Fruit fly (Drosophila melanogaster): ENCODE data around the gene Mulk.
A peak's percentile ranks its signal among the peaks of the same experiment; 100 is the strongest.

The Mulk gene

dm6 chr2L:10311822-10312221, 42.0 kb downstream of the Mulk start:
- TF ChIP-seq CG34367 (tag; optimal IDR thresholded peaks at IDR 0.05) (no peak), CG12605 (GFP tag; IDR thresholded peaks at IDR 0.05) (no peak), CG10348 (GFP tag; IDR thresholded peaks at IDR 0.05) (no peak), Pif1B (GFP tag; optimal IDR thresholded peaks at IDR 0.05) (no peak), rn (GFP tag; IDR thresholded peaks at IDR 0.05) (no peak), CG14655 (GFP tag; optimal IDR thresholded peaks at IDR 0.05) (no peak), CG4496 (GFP tag; IDR thresholded peaks at IDR 0.05) (no peak), EcR (GFP tag; optimal IDR thresholded peaks at IDR 0.05) (no peak)

dm6 chr2L:10314327-10315210, 44.7 kb downstream of the Mulk start, which contains the start of the genes Usp14 and CG4972:
TSS of gene Usp14 (minus strand) at chr2L:10314396.
TSS of gene CG4972 (plus strand) at chr2L:10314792.
- TF ChIP-seq Pif1A (GFP tag; optimal IDR thresholded peaks at IDR 0.05) (no peak), EcR (GFP tag; optimal IDR thresholded peaks at IDR 0.05) (peak; percentile 27), CG15710 (tag; optimal IDR thresholded peaks at IDR 0.05) (peak; percentile 24), CG32121 (GFP tag; IDR thresholded peaks at IDR 0.05) (no peak)

dm6 chr2L:10315888-10316287, 46.0 kb downstream of the Mulk start:
- TF ChIP-seq CG15710 (tag; optimal IDR thresholded peaks at IDR 0.05) (no peak), D1 (tag; optimal IDR thresholded peaks at IDR 0.05) (no peak), EcR (GFP tag; optimal IDR thresholded peaks at IDR 0.05) (no peak), fd96Ca (GFP tag; IDR thresholded peaks at IDR 0.05) (no peak), CG17806 (tag; optimal IDR thresholded peaks at IDR 0.05) (no peak), Pif1B (GFP tag; optimal IDR thresholded peaks at IDR 0.05) (no peak), Snoo (tag; optimal IDR thresholded peaks at IDR 0.05) (no peak), CG4496 (GFP tag; IDR thresholded peaks at IDR 0.05) (no peak)

- no peak for TF ChIP-seq fd96Ca (GFP tag; IDR thresholded peaks at IDR 0.05)
- no peak for TF ChIP-seq D1 (tag; optimal IDR thresholded peaks at IDR 0.05)
- no peak for TF ChIP-seq Pif1A (GFP tag; optimal IDR thresholded peaks at IDR 0.05)
These were observed 50.4 kb downstream of the Mulk start for dm6 chr2L:10320174-10320775.

Data from whole organism, pupa.